Worm (Caenorhabditis elegans) whole organism, midembryonic: Measurements from ENCODE around the gene col-180.

Source experiments
- T22C8.4 ChIP-seq: fragments of 200-800 bp; sonication (Bioruptor generic); IDR thresholded peaks from 2 replicates; pipeline ENCODE4 v1.3.6; 2022; ENCODE audit warnings: missing genetic modification characterization, missing compliant biosample characterization
- cog-1 ChIP-seq: sonication (generic microtip); optimal IDR thresholded peaks from 2 replicates; lab custom pipeline; 2016; ENCODE audit warnings: missing genetic modification characterization, missing compliant biosample characterization
- flt-1 ChIP-seq: fragments of 200-800 bp; sonication (Bioruptor generic); IDR thresholded peaks from 2 replicates; pipeline ENCODE4 v1.3.6; 2022; ENCODE audit warnings: missing genetic modification characterization, missing compliant biosample characterization
- klf-2 ChIP-seq: fragments of 200-800 bp; sonication (Bioruptor generic); conservative IDR thresholded peaks from 2 replicates; pipeline ENCODE4 v1.3.6; 2022; ENCODE audit warnings: missing genetic modification reagents, missing genetic modification characterization, missing compliant biosample characterization
- med-1 ChIP-seq: sonication (generic microtip); optimal IDR thresholded peaks from 2 replicates; lab custom pipeline; 2017; ENCODE audit warnings: missing genetic modification characterization, mild to moderate bottlenecking, missing compliant biosample characterization, antibody characterized with exemption, missing genetic modification reagents; ENCODE audit not compliant: insufficient read depth
- ref-1 ChIP-seq: fragments of 200-800 bp; sonication (Bioruptor generic); conservative IDR thresholded peaks from 2 replicates; pipeline ENCODE4 v1.3.6; 2022; ENCODE audit warnings: missing genetic modification reagents, missing genetic modification characterization, missing compliant biosample characterization
- tab-1 ChIP-seq: fragments of 200-800 bp; sonication (Bioruptor generic); IDR thresholded peaks from 2 replicates; pipeline ENCODE4 v1.3.6; 2022; ENCODE audit warnings: missing genetic modification characterization, missing compliant biosample characterization
- ztf-23 ChIP-seq: fragments of 200-800 bp; sonication (Bioruptor generic); IDR thresholded peaks from 2 replicates; pipeline ENCODE4 v1.3.6; 2022; ENCODE audit warnings: missing genetic modification reagents, missing genetic modification characterization, missing compliant biosample characterization
- ztf-29 ChIP-seq: fragments of 200-800 bp; sonication (Bioruptor generic); IDR thresholded peaks from 2 replicates; pipeline ENCODE4 v1.3.6; 2022; ENCODE audit warnings: missing genetic modification reagents, missing genetic modification characterization, missing compliant biosample characterization

The col-180 gene

DNA sequence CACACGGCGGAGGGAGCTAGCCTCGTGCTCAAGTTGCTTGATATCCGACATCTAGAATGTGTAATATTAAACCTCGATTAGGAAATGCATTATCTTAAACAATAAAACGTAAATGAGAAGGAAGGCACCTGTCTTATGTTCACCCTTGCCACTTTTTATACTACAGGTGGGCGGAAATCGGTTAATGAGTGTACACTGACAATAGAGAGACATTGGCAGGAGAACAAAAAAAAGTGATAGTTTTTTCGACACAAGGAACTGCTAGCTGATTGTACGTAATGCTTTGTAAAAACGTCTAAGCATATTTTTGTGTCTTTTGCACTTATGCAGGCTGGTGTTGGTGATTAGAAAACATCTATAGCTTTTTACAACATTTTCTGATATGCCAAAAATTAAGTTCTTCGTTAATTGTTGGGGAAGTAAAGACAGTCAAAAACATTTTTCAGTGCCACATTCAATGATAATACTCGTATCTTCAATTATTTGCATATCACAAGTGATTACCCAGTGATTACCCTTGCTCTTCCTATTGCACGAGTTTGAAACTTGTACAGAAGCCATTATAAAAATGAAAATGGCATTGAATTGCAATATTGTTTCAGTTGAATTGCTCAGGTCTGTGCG lies at the start of gene col-180:
col-180 (minus strand) TSS at position 51 of the 624 bp plus-strand sequence.
- TF ChIP-seq cog-1 = no peak
- TF ChIP-seq med-1 (GFP tag; lab: Kevin White, UChicago) = no peak
- TF ChIP-seq ztf-23 (GFP tag; lab: Robert Waterston, UW) = no peak

DNA sequence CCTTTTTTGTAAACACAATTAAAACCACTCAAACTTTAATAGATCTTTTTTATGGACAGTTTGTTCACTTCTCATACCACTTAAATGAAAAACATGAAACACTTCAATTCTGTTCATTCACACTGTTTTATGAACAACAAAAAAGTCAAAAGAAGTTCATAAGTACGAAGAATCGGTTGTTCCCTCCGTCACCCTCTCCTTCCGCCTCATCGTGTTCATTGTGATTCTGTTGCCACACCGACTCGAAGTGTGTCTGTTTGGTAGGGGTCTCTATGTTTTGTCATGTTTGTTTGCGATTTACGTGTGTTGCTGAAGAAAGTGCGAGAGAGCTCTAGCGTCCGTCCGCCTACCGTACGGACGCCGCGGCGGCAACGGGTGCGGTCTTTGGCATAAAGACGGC lies 46.7 kb upstream of the col-180 start, which contains the start of gene lact-7:
lact-7 (plus strand) TSS at position 301 of the 400 bp plus-strand sequence.
- TF ChIP-seq tab-1 (GFP tag; lab: Robert Waterston, UW) (no peak), ztf-29 (no peak), ref-1 (GFP tag; lab: Robert Waterston, UW) (no peak), flt-1 (GFP tag; lab: Robert Waterston, UW) (no peak), T22C8.4 (GFP tag; lab: Robert Waterston, UW) (no peak), med-1 (GFP tag; lab: Kevin White, UChicago) (no peak), ztf-23 (GFP tag; lab: Robert Waterston, UW) (no peak), klf-2 (no peak), cog-1 (no peak)

DNA sequence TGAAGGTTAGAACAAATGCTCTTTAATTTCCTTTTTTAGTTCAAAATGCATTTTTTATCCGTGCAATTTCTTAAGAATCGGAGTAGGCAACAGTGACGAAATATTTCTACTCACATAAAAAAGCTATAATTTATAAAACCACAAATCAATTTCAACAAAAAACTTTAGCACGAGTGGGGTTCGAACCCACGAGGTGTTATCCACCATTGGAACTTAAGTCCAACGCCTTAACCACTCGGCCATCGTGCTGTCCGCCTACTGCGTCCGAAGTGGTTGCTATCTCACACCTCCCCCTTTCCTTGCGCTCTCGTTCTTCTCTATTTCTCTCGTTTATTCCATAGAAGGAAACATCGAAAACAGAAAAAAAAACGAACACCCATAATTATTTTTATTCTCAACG lies 45.6 kb upstream of the col-180 start:
- TF ChIP-seq flt-1 (GFP tag; lab: Robert Waterston, UW) = peak; percentile 96
- peak; percentile 92 for TF ChIP-seq tab-1 (GFP tag; lab: Robert Waterston, UW)
- peak; percentile 30 for TF ChIP-seq med-1 (GFP tag; lab: Kevin White, UChicago)
- TF ChIP-seq ztf-23 (GFP tag; lab: Robert Waterston, UW) = peak; percentile 88
- TF ChIP-seq cog-1 = peak; percentile 74
- TF ChIP-seq klf-2 = peak; percentile 83
- peak; percentile 90 for TF ChIP-seq ztf-29
- peak; percentile 85 for TF ChIP-seq T22C8.4 (GFP tag; lab: Robert Waterston, UW)
- peak; percentile 79 for TF ChIP-seq ref-1 (GFP tag; lab: Robert Waterston, UW)

DNA sequence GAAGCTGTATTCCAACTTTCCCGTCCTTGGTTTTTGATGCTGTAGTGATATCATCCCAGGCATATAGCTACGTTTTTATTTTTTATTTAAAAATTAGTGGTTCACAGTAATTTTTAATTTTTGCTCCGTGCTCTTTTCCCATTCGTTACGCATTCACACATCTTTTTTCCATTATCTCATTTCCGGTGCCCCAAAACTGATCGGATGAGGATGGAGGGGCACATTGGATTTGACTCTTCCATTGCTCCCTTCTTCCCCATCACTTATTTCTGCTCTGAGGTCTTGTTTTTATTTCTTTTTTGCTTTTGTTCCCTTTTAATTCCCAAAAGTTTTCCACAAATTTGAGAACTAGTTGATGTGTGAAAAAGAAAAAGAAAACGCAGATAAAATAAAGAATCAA lies 41.1 kb upstream of the col-180 start:
- TF ChIP-seq klf-2 = no peak
- no peak for TF ChIP-seq ref-1 (GFP tag; lab: Robert Waterston, UW)
- no peak for TF ChIP-seq ztf-29
- no peak for TF ChIP-seq T22C8.4 (GFP tag; lab: Robert Waterston, UW)
- no peak for TF ChIP-seq med-1 (GFP tag; lab: Kevin White, UChicago)
- no peak for TF ChIP-seq tab-1 (GFP tag; lab: Robert Waterston, UW)
- no peak for TF ChIP-seq flt-1 (GFP tag; lab: Robert Waterston, UW)
- no peak for TF ChIP-seq cog-1
- no peak for TF ChIP-seq ztf-23 (GFP tag; lab: Robert Waterston, UW)

DNA sequence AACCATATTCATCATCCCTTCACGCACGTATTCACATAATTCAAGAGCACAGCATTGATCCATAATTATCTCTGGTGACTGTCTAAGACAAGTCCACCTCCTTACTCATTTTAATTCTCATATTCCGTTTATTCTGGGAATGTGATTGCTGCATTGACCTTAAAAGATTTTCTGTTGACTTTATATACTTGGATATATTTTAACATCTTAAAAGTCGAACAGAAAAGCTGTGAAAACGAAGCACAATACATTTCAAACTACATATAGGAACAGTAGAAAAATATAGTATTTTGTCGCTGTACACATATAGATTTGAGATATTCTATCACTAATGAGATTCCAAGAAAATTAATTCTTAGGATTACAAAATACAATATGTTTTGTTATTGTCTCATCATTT lies 40.2 kb upstream of the col-180 start:
- no peak for TF ChIP-seq flt-1 (GFP tag; lab: Robert Waterston, UW)
- TF ChIP-seq tab-1 (GFP tag; lab: Robert Waterston, UW) = no peak
- TF ChIP-seq cog-1 = no peak
- no peak for TF ChIP-seq med-1 (GFP tag; lab: Kevin White, UChicago)
- no peak for TF ChIP-seq ref-1 (GFP tag; lab: Robert Waterston, UW)
- TF ChIP-seq ztf-29 = no peak

DNA sequence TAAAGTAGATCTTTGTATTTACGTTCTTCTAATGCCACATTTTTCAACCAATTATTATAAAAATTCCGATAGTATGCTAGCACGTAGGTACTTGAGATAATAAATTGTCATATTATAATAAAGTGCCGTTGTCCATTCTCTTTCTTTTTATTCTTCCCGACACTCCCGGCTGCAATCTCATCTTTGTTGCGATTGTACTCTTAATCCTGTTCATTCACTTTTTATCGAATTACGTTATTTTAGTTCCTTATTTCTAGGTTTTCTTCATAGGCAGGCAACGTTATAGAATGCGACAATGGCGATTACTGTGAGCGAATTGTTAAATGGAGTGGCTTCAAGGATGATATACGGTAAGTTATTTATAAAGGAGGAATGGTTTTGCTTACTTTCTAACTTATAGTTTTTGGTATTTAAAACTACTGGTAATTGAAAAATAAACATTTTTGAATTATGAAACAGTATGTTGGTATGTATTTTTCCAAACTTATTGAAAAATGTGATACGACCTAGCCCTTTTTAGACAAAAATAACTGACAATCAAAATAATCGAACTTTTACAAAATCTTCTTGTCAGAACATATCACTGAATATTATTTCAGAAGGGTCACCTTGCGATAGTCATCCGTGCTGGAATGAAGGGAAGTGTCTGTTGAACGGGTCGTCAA lies 33.9 kb upstream of the col-180 start, which contains the start of gene C40H5.2:
C40H5.2 (plus strand) TSS at position 256 of the 665 bp plus-strand sequence.
- TF ChIP-seq med-1 (GFP tag; lab: Kevin White, UChicago) (no peak), ztf-29 (no peak)

DNA sequence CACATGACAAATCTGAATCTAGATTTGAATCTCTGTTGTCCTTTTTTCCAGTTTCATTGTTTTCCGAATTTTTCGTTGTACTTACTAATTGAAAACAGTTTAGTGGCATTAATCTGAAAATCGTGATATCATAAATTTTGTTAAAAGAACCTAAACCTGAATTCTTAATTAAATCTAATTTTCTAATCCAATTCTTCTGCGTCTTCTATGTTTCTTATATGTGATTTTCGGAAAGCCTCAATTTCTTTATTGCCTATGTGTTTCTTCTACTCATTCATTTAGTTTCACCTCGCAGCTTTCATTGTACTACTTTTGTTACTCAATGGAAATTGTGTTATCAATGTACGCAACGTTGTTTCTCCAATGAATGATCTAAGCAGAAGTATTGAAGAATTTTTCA lies 31.6 kb upstream of the col-180 start:
- TF ChIP-seq flt-1 (GFP tag; lab: Robert Waterston, UW) (no peak), T22C8.4 (GFP tag; lab: Robert Waterston, UW) (no peak), med-1 (GFP tag; lab: Kevin White, UChicago) (no peak), tab-1 (GFP tag; lab: Robert Waterston, UW) (no peak), ztf-23 (GFP tag; lab: Robert Waterston, UW) (no peak), ztf-29 (no peak), klf-2 (no peak), ref-1 (GFP tag; lab: Robert Waterston, UW) (no peak), cog-1 (no peak)

DNA sequence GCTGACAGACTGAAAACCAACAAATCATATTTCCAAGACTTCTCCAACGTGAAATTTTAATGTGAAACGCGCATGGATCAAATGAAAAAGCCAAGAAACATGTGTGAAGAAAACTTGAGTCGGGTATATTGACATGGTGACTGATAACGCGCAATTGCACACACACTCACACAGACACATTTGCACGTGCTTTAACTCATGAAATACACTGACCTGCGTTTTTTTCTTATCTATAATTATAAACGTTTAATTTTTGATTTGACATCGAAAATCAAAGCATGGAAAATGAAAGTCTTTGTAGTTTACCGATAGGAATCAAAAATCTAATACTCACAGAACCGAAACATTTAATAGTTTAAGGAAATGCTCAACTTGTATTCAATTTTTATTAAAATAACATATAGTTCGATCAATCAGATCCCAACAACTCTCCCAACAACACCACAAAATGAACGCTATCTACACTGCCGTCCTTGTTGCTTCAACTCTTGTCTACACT lies 26.6 kb upstream of the col-180 start, which contains the start of gene nspa-9:
nspa-9 (plus strand) TSS at position 449 of the 499 bp plus-strand sequence.
- TF ChIP-seq cog-1 = no peak
- no peak for TF ChIP-seq ztf-29
- TF ChIP-seq tab-1 (GFP tag; lab: Robert Waterston, UW) = no peak
- TF ChIP-seq klf-2 = no peak
- TF ChIP-seq med-1 (GFP tag; lab: Kevin White, UChicago) = no peak
- TF ChIP-seq ref-1 (GFP tag; lab: Robert Waterston, UW) = no peak
- TF ChIP-seq T22C8.4 (GFP tag; lab: Robert Waterston, UW) = no peak
- TF ChIP-seq ztf-23 (GFP tag; lab: Robert Waterston, UW) = no peak
- no peak for TF ChIP-seq flt-1 (GFP tag; lab: Robert Waterston, UW)

DNA sequence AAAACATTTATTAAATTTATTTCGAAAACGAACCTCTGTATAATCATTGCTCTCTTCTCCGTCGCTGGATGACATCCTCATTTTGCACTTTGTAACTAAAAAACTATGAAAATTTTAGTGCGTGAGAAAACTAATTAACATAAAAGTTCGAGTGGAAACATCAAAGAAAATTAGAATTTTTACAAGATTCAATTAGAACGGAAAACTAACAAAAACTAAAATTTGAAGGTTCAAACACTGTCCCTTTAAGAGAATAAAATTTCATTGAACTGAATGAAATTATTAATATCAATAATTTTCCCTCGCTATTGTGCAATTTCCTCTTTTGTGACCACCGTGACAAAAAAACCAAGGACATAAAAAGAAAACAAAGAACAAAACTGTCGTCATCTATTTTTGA lies 25.0 kb upstream of the col-180 start, which contains the start of gene D1053.3:
D1053.3 (minus strand) TSS at position 101 of the 400 bp plus-strand sequence.
- TF ChIP-seq klf-2 (no peak), ref-1 (GFP tag; lab: Robert Waterston, UW) (no peak), med-1 (GFP tag; lab: Kevin White, UChicago) (no peak), flt-1 (GFP tag; lab: Robert Waterston, UW) (no peak), T22C8.4 (GFP tag; lab: Robert Waterston, UW) (no peak), tab-1 (GFP tag; lab: Robert Waterston, UW) (no peak), cog-1 (no peak), ztf-29 (no peak), ztf-23 (GFP tag; lab: Robert Waterston, UW) (no peak)
